Fruit fly (Drosophila melanogaster) whole organism, pupa: Measurements from ENCODE around the gene RhoGAP92B.

Experiments used
- CG10348 ChIP-seq: fragments of 200-800 bp; sonication (Bioruptor generic); IDR thresholded peaks from 2 replicates; pipeline ENCODE4 v1.3.6; 2022; ENCODE audit warnings: missing biosample characterization, missing genetic modification characterization
- CG12605 ChIP-seq: fragments of 200-800 bp; sonication (Bioruptor generic); IDR thresholded peaks from 2 replicates; pipeline ENCODE4 v1.3.6; 2022; ENCODE audit warnings: missing biosample characterization, missing genetic modification characterization
- CG13204 ChIP-seq: fragments of 200-800 bp; sonication (Bioruptor generic); optimal IDR thresholded peaks from 2 replicates; lab custom pipeline; 2018; ENCODE audit warnings: missing biosample characterization, mild to moderate bottlenecking, missing genetic modification characterization, moderate library complexity
- CG14655 ChIP-seq: fragments of 200-800 bp; sonication (Bioruptor generic); optimal IDR thresholded peaks from 3 replicates; lab custom pipeline; 2017; ENCODE audit warnings: mild to moderate bottlenecking, missing biosample characterization, missing genetic modification reagents, missing genetic modification characterization
- CG15710 ChIP-seq: fragments of 200-800 bp; sonication (Bioruptor generic); optimal IDR thresholded peaks from 2 replicates; lab custom pipeline; 2018; ENCODE audit warnings: missing biosample characterization, mild to moderate bottlenecking, missing genetic modification characterization, moderate library complexity
- CG17806 ChIP-seq: fragments of 200-800 bp; sonication (Bioruptor generic); optimal IDR thresholded peaks from 2 replicates; lab custom pipeline; 2018; ENCODE audit warnings: missing biosample characterization, mild to moderate bottlenecking, missing genetic modification characterization, moderate library complexity
- CG32121 ChIP-seq: fragments of 200-800 bp; sonication (Bioruptor generic); IDR thresholded peaks from 2 replicates; pipeline ENCODE4 v1.3.6; 2022; ENCODE audit warnings: missing biosample characterization, missing genetic modification characterization
- CG34367 ChIP-seq: fragments of 200-800 bp; sonication (Bioruptor generic); optimal IDR thresholded peaks from 2 replicates; lab custom pipeline; 2018; ENCODE audit warnings: missing biosample characterization, mild to moderate bottlenecking, missing genetic modification characterization
- CG4496 ChIP-seq: fragments of 200-800 bp; sonication (Bioruptor generic); IDR thresholded peaks from 3 replicates; pipeline ENCODE4 v1.3.6; 2022; ENCODE audit warnings: missing biosample characterization, missing genetic modification characterization
- CG8159 ChIP-seq: fragments of 200-800 bp; sonication (Bioruptor generic); optimal IDR thresholded peaks from 3 replicates; lab custom pipeline; 2018; ENCODE audit warnings: missing biosample characterization, mild to moderate bottlenecking, missing genetic modification characterization, moderate library complexity
- CG8301 ChIP-seq: fragments of 200-800 bp; sonication (Bioruptor generic); optimal IDR thresholded peaks from 2 replicates; lab custom pipeline; 2018; ENCODE audit warnings: missing biosample characterization, mild to moderate bottlenecking, missing genetic modification characterization
- CG9948 ChIP-seq: fragments of 200-800 bp; sonication (Bioruptor generic); optimal IDR thresholded peaks from 2 replicates; lab custom pipeline; 2018; ENCODE audit warnings: missing biosample characterization, mild to moderate bottlenecking, missing genetic modification characterization, moderate library complexity
- D1 ChIP-seq: fragments of 200-800 bp; sonication (Bioruptor generic); optimal IDR thresholded peaks from 2 replicates; lab custom pipeline; 2018; ENCODE audit warnings: missing biosample characterization, mild to moderate bottlenecking, missing genetic modification characterization, moderate library complexity
- EcR ChIP-seq: fragments of 200-800 bp; sonication (Bioruptor generic); optimal IDR thresholded peaks from 3 replicates; lab custom pipeline; 2019; ENCODE audit warnings: missing biosample characterization, missing genetic modification characterization, mild to moderate bottlenecking, moderate library complexity, missing genetic modification reagents
- Ets98B ChIP-seq: fragments of 200-800 bp; sonication (Bioruptor generic); IDR thresholded peaks from 2 replicates; pipeline ENCODE4 v1.3.6; 2022; ENCODE audit warnings: missing biosample characterization, missing genetic modification characterization
- Pif1A ChIP-seq: fragments of 200-800 bp; sonication (Bioruptor generic); optimal IDR thresholded peaks from 3 replicates; lab custom pipeline; 2016; ENCODE audit warnings: missing biosample characterization, missing genetic modification characterization
- Pif1B ChIP-seq: fragments of 200-800 bp; sonication (Bioruptor generic); optimal IDR thresholded peaks from 3 replicates; lab custom pipeline; 2016; ENCODE audit warnings: missing biosample characterization, missing genetic modification characterization
- Snoo ChIP-seq: fragments of 200-800 bp; sonication (Bioruptor generic); optimal IDR thresholded peaks from 3 replicates; lab custom pipeline; 2017; ENCODE audit warnings: missing biosample characterization, mild to moderate bottlenecking, missing genetic modification characterization, inconsistent platforms
- fd96Ca ChIP-seq: fragments of 200-800 bp; sonication (Bioruptor generic); IDR thresholded peaks from 3 replicates; pipeline ENCODE4 v1.3.6; 2022; ENCODE audit warnings: missing biosample characterization, missing genetic modification characterization
- gl ChIP-seq: fragments of 200-800 bp; sonication (Bioruptor generic); optimal IDR thresholded peaks from 2 replicates; lab custom pipeline; 2018; ENCODE audit warnings: missing biosample characterization, mild to moderate bottlenecking, missing genetic modification characterization
- rn ChIP-seq: fragments of 200-800 bp; sonication (Bioruptor generic); IDR thresholded peaks from 2 replicates; pipeline ENCODE4 v1.3.6; 2022; ENCODE audit warnings: missing biosample characterization, missing genetic modification characterization

RhoGAP92B gene

DNA sequence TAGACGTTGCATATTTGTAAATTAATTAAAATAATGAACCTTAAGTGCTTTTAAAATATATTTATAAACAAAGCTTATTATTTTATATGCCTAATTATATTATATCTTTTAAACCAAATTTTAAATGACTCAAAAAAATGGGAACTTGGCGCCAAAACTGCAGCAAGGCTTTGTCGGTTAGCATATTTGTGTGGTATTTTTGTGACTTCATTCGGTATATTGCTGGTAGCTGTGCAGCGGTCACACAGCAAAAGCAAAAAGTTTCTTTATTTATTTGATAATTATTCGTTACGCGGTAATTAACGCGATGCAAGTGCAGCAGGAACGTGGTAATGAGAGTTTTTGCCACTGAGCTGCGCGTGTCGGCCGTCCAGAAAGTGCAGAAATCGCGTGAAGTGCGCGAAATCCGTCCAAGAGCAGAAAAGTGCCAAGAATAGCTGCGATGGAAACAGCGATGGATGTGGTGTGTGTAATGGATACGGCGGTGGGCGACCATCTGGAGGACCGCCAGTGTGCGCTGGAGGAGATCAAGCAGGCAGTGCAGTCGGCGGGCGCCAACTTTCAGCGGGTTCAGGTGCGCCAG lies 25.4 kb upstream of the RhoGAP92B start, which contains the start of gene Ask1:
Gene Ask1, plus strand, starts transcription at position 250 of the 583 bp plus-strand sequence.
- TF ChIP-seq CG32121 (GFP tag; lab: Robert Waterston, UW): no peak
- no peak for TF ChIP-seq CG14655 (GFP tag; lab: Kevin White, UChicago)
- TF ChIP-seq rn (GFP tag; lab: Robert Waterston, UW): no peak
- TF ChIP-seq CG34367 (tag; lab: Kevin White, UChicago): no peak
- no peak for TF ChIP-seq CG4496
- no peak for TF ChIP-seq CG13204 (GFP tag; lab: Kevin White, UChicago)
- TF ChIP-seq D1: no peak
- no peak for TF ChIP-seq CG9948 (tag; lab: Kevin White, UChicago)
- no peak for TF ChIP-seq fd96Ca
- TF ChIP-seq CG17806 (tag; lab: Kevin White, UChicago): no peak
- no peak for TF ChIP-seq gl (tag; lab: Kevin White, UChicago)
- TF ChIP-seq CG15710 (tag; lab: Kevin White, UChicago): no peak
- no peak for TF ChIP-seq EcR
- TF ChIP-seq Ets98B (GFP tag; lab: Robert Waterston, UW): no peak
- no peak for TF ChIP-seq Snoo (tag; lab: Kevin White, UChicago)
- TF ChIP-seq CG8159 (tag; lab: Kevin White, UChicago): no peak
- TF ChIP-seq Pif1A (GFP tag; lab: Kevin White, UChicago): no peak
- no peak for TF ChIP-seq CG8301 (tag; lab: Kevin White, UChicago)
- TF ChIP-seq CG12605 (GFP tag; lab: Robert Waterston, UW): no peak

DNA sequence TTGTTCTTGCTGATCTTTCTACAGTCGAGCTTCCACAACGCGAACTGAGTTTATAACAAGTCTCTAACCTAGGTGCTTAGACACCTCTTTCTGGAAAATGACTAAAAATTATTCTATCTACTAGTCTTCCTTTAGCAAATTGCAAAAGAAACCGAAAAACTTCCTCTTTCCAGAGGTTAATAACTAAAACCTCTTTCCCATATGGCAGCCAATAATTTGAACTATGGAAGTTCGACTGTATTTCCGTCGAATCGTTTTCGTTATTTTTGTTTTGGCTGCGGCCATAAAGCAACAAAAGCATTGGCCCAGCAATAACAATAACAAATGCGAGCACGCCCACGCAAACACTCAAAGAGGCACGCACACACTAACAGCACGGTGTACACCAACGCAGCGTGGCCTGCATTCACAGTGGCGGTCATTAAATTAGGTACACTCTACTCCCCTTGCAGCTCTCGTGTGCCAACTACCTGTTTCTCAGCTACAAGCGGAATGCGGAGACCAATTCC lies 24.5 kb upstream of the RhoGAP92B start:
- TF ChIP-seq EcR: no peak
- peak; percentile 33 for TF ChIP-seq Snoo (tag; lab: Kevin White, UChicago)
- TF ChIP-seq Ets98B (GFP tag; lab: Robert Waterston, UW): peak; percentile 35; the same call in 1 of the 2 replicates
- no peak for TF ChIP-seq CG9948 (tag; lab: Kevin White, UChicago)
- peak; percentile 22 for TF ChIP-seq CG8159 (tag; lab: Kevin White, UChicago)
- peak; percentile 51 for TF ChIP-seq fd96Ca
- no peak for TF ChIP-seq CG12605 (GFP tag; lab: Robert Waterston, UW)
- peak; percentile 41; the same call in 1 of the 3 replicates for TF ChIP-seq CG4496
- TF ChIP-seq CG32121 (GFP tag; lab: Robert Waterston, UW): peak; percentile 60; the same call in 1 of the 2 replicates
- no peak for TF ChIP-seq CG34367 (tag; lab: Kevin White, UChicago)
- peak; percentile 24 for TF ChIP-seq CG15710 (tag; lab: Kevin White, UChicago)
- peak; percentile 16 for TF ChIP-seq CG17806 (tag; lab: Kevin White, UChicago)
- TF ChIP-seq Pif1A (GFP tag; lab: Kevin White, UChicago): no peak
- TF ChIP-seq CG10348 (GFP tag; lab: Robert Waterston, UW): no peak
- TF ChIP-seq Pif1B: no peak

DNA sequence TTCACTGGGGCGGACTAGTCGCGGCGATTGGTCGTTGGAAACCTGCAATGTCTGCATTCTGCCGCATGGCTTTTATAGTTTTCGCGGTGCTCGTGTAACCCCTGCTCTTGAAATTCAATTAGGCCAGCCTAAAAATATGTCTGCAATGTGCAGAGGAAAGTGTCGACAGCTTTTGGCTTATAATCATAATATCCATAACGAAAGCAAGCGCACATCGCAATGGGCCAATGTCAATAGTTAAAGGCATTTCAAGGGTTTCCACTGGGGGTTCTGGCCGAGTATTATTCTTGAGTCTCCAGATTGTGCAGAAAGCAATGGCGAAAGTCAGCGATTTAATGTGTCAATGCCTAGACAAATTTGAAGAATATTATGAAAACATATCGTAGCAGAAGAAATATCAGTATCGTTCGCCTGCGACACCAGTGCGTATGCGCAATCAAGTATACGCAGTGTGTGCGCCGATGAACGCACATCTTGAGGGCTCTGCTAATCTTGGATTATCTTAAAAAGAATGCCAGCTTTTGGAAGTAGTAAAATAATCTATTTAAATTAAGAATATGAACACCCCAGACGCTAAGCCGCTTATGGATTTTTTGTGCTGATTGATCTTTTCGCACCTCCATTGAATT lies 16.7 kb upstream of the RhoGAP92B start, which contains the start of gene ninaE:
Gene ninaE, minus strand, starts transcription at position 51 of the 629 bp plus-strand sequence.
- TF ChIP-seq CG14655 (GFP tag; lab: Kevin White, UChicago) (no peak), CG12605 (GFP tag; lab: Robert Waterston, UW) (no peak), Ets98B (GFP tag; lab: Robert Waterston, UW) (no peak), Snoo (tag; lab: Kevin White, UChicago) (no peak), EcR (no peak), CG13204 (GFP tag; lab: Kevin White, UChicago) (no peak), CG9948 (tag; lab: Kevin White, UChicago) (no peak), CG34367 (tag; lab: Kevin White, UChicago) (no peak), CG8301 (tag; lab: Kevin White, UChicago) (no peak), Pif1A (GFP tag; lab: Kevin White, UChicago) (no peak), CG4496 (no peak), rn (GFP tag; lab: Robert Waterston, UW) (no peak), fd96Ca (no peak), CG15710 (tag; lab: Kevin White, UChicago) (no peak), CG10348 (GFP tag; lab: Robert Waterston, UW) (no peak), CG8159 (tag; lab: Kevin White, UChicago) (no peak)
- TF ChIP-seq, all 21 proteins: peak for 0

DNA sequence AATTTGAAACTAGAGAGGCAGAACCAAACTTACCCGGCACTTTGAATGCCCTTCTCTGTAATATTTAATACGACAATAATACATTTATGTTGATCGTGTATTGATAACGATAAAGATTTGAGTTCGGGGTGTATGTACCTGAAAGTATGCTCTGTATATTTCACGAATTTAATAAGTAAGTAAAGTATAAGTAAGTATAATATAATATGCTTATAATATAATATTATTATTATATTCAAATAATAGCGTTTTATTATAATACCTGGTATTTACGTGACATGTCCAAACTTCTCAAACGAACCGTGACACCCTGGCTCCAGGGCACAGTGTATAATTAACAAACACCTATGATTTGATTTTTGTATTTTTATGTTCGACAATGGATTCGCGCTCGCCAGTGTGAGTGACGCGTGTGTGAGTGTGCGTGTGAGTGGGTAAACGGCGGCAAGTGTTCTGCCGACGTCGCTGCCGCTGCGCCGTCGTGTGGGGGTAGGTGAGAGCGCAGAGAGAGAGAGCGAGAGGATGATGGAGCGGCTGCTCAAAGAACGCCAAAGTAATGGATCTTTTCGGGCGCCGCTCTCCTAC lies 15.3 kb upstream of the RhoGAP92B start:
- TF ChIP-seq CG4496: 0 out of 3 replicates have a peak, but pooled peaks have one; percentile 7
- TF ChIP-seq CG8159 (tag; lab: Kevin White, UChicago): peak; percentile 16
- no peak for TF ChIP-seq Pif1B
- peak; percentile 65 for TF ChIP-seq CG14655 (GFP tag; lab: Kevin White, UChicago)
- peak; percentile 52 for TF ChIP-seq CG8301 (tag; lab: Kevin White, UChicago)
- TF ChIP-seq, all 21 proteins: peak for 4

DNA sequence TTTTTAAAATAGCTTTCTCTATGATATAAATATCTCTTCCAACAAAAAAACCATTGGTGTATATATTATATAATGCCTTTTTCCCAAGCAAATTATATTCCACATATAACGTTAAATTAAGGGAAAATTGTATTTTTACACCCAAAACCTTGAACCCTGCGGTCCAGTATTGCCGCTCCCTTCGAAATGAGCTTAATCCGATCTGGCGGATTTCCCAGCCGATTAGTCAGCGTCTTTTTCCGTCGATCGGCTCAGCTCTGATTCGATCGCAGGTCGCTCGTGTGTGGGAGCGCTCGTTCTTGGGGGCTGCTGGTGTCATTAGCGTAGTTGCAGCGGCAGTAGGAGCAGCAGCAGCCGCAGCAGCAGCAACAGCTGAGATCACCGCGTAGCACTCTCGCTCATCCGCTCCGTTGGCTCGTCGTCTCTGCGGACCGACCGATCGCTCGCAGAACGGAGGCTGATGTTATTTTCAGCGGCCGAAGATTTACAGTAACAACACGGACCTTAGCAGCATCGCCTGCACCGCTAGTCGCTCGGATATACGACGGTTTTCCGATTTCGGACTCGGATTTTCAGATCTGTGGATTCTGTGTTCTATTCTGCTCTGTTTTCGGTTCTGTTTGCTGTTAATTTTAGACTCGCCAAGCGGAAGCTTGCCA lies 14.5 kb upstream of the RhoGAP92B start, which contains the start of gene CG4733:
Gene CG4733, plus strand, starts transcription at position 350 of the 659 bp plus-strand sequence.
- TF ChIP-seq CG12605 (GFP tag; lab: Robert Waterston, UW) (peak; percentile 29; the same call in 1 of the 2 replicates), EcR (no peak), CG8301 (tag; lab: Kevin White, UChicago) (no peak), CG4496 (0 out of 3 replicates have a peak, but pooled peaks have one; percentile 32), CG32121 (GFP tag; lab: Robert Waterston, UW) (peak; percentile 31; the same call in 1 of the 2 replicates), Snoo (tag; lab: Kevin White, UChicago) (no peak), CG14655 (GFP tag; lab: Kevin White, UChicago) (peak; percentile 14), CG13204 (GFP tag; lab: Kevin White, UChicago) (peak; percentile 58)
